Worm (Caenorhabditis elegans) whole organism, L2 larva: Measurements from ENCODE around the gene W02A2.8.

Experiments
- R02D3.7 ChIP-seq: fragments of 150-350 bp; optimal IDR thresholded peaks from 2 replicates; lab custom pipeline; 2014; ENCODE audit warnings: missing biosample characterization, missing genetic modification characterization
- ama-1 ChIP-seq: fragments of 150-350 bp; optimal IDR thresholded peaks from 2 replicates; lab custom pipeline; 2018; ENCODE audit warnings: inconsistent platforms
- blmp-1 ChIP-seq: sonication (generic microtip); optimal IDR thresholded peaks from 2 replicates; lab custom pipeline; 2017; ENCODE audit warnings: missing genetic modification characterization, mild to moderate bottlenecking, missing compliant biosample characterization, antibody characterized with exemption, moderate library complexity; ENCODE audit not compliant: insufficient read depth
- crh-2 ChIP-seq: sonication (generic microtip); optimal IDR thresholded peaks from 2 replicates; lab custom pipeline; 2017; ENCODE audit warnings: missing biosample characterization, missing genetic modification characterization
- elt-1 ChIP-seq: fragments of 150-350 bp; optimal IDR thresholded peaks from 2 replicates; lab custom pipeline; 2014; ENCODE audit warnings: missing biosample characterization, missing genetic modification characterization
- nhr-12 ChIP-seq: fragments of 150-350 bp; optimal IDR thresholded peaks from 2 replicates; lab custom pipeline; 2014; ENCODE audit warnings: missing biosample characterization, missing genetic modification characterization
- nhr-129 ChIP-seq: fragments of 150-350 bp; optimal IDR thresholded peaks from 2 replicates; lab custom pipeline; 2014; ENCODE audit warnings: missing biosample characterization, missing genetic modification characterization
- nhr-25 ChIP-seq: fragments of 150-350 bp; sonication (generic microtip); optimal IDR thresholded peaks from 3 replicates; lab custom pipeline; 2014; ENCODE audit warnings: missing biosample characterization, missing genetic modification characterization
- nhr-77 ChIP-seq: fragments of 150-350 bp; optimal IDR thresholded peaks from 2 replicates; lab custom pipeline; 2014; ENCODE audit warnings: missing biosample characterization, missing genetic modification characterization
- sma-3 ChIP-seq: sonication (generic microtip); optimal IDR thresholded peaks from 2 replicates; lab custom pipeline; 2016; ENCODE audit warnings: missing genetic modification reagents, missing genetic modification characterization, missing compliant biosample characterization
- snpc-4 ChIP-seq: fragments of 150-350 bp; optimal IDR thresholded peaks from 2 replicates; lab custom pipeline; 2014; ENCODE audit warnings: missing biosample characterization, missing genetic modification characterization
- unc-39 ChIP-seq: fragments of 150-350 bp; optimal IDR thresholded peaks from 2 replicates; lab custom pipeline; 2014; ENCODE audit warnings: missing biosample characterization, missing genetic modification characterization
- unc-62 ChIP-seq: fragments of 150-350 bp; optimal IDR thresholded peaks from 2 replicates; lab custom pipeline; 2014; ENCODE audit warnings: missing biosample characterization, missing genetic modification reagents, missing genetic modification characterization
- ztf-11 ChIP-seq: sonication (generic microtip); optimal IDR thresholded peaks from 2 replicates; lab custom pipeline; 2017; ENCODE audit warnings: missing biosample characterization, missing genetic modification characterization

DNA sequence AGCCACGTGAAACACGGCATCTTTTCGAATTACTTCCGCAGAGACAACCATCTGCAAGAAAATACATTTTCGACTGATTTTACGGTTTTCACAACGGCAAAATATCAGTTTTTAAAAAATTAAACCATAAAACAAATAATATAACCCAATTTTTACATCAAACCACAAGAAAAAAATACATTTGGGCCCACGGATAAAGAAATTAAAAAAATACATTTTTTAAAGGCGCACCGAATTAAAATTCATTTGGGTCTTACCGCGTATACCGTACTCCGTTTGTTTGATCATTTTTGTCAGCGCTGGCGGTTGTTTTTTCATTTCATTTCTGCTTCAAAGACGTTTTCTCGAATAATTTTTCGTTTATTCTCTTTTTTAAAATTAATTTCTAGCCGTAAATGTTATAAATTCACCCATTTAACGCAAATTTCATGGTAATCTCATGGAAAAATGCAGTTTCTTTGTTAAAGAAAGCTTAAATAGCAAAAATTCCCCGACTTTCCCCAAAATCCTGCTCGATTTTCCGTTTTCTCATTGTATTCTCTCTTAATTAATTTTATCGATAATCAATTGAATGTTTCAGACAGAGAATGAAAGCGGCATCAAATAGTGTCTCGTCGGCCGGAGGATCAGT is 5.1 kb downstream of the W02A2.8 start, which contains the start of the genes rec-8 and mex-5:
- TF ChIP-seq ztf-11 (tag; lab: Kevin White, UChicago) (no peak), sma-3 (GFP tag; lab: Kevin White, UChicago) (no peak), nhr-12 (no peak), ama-1 (lab: Kevin White, UChicago) (no peak), nhr-129 (no peak), unc-39 (tag; lab: Kevin White, UChicago) (no peak), nhr-25 (tag; lab: Kevin White, UChicago) (no peak), elt-1 (no peak), crh-2 (tag; lab: Kevin White, UChicago) (no peak), snpc-4 (no peak), nhr-77 (tag; lab: Kevin White, UChicago) (no peak), R02D3.7 (tag; lab: Kevin White, UChicago) (no peak), blmp-1 (tag; lab: Kevin White, UChicago) (no peak), unc-62 (GFP tag; lab: Kevin White, UChicago) (no peak)
